Fruit fly (Drosophila melanogaster) whole organism, embryonic: ENCODE measurements around the gene melt.

Experiments
- Atf3 ChIP-seq: fragments of 200-800 bp; sonication (Bioruptor generic); optimal IDR thresholded peaks from 3 replicates; lab custom pipeline; 2016; ENCODE audit warnings: missing biosample characterization, missing genetic modification characterization
- B-H2 ChIP-seq: fragments of 200-800 bp; sonication (Bioruptor generic); optimal IDR thresholded peaks from 2 replicates; lab custom pipeline; 2018; ENCODE audit warnings: missing biosample characterization, mild to moderate bottlenecking, missing genetic modification characterization
- BEAF-32 ChIP-seq: fragments of 200-800 bp; sonication (Bioruptor generic); optimal IDR thresholded peaks from 3 replicates; lab custom pipeline; 2017; ENCODE audit warnings: missing biosample characterization, missing genetic modification characterization, mild to moderate bottlenecking, moderate library complexity, missing genetic modification reagents
- CG10959 ChIP-seq: fragments of 200-800 bp; sonication (Bioruptor generic); IDR thresholded peaks from 2 replicates; pipeline ENCODE4 v1.3.6; 2022; ENCODE audit warnings: missing biosample characterization, missing genetic modification characterization
- CG12155 ChIP-seq: fragments of 200-800 bp; sonication (Bioruptor generic); optimal IDR thresholded peaks from 3 replicates; lab custom pipeline; 2016; ENCODE audit warnings: missing biosample characterization, missing genetic modification characterization
- CG14014 ChIP-seq: fragments of 200-800 bp; sonication (Bioruptor generic); IDR thresholded peaks from 2 replicates; pipeline ENCODE4 v1.3.6; 2022; ENCODE audit warnings: missing biosample characterization, missing genetic modification characterization
- CG17385 ChIP-seq: fragments of 200-800 bp; sonication (Bioruptor generic); optimal IDR thresholded peaks from 3 replicates; lab custom pipeline; 2018; ENCODE audit warnings: missing biosample characterization, mild to moderate bottlenecking, missing genetic modification characterization
- CG3163 ChIP-seq: fragments of 200-800 bp; sonication (Bioruptor generic); optimal IDR thresholded peaks from 3 replicates; lab custom pipeline; 2016; ENCODE audit warnings: missing biosample characterization, missing genetic modification characterization
- CG32772 ChIP-seq: fragments of 200-800 bp; sonication (Bioruptor generic); IDR thresholded peaks from 2 replicates; pipeline ENCODE4 v1.3.6; 2022; ENCODE audit warnings: missing biosample characterization, missing genetic modification characterization
- CG3407 ChIP-seq: fragments of 200-800 bp; sonication (Bioruptor generic); optimal IDR thresholded peaks from 2 replicates; lab custom pipeline; 2018; ENCODE audit warnings: missing biosample characterization, mild to moderate bottlenecking, missing genetic modification characterization
- CG4424 ChIP-seq: fragments of 200-800 bp; sonication (Bioruptor generic); optimal IDR thresholded peaks from 3 replicates; lab custom pipeline; 2016; ENCODE audit warnings: missing biosample characterization, missing genetic modification characterization
- CG6254 ChIP-seq: fragments of 200-800 bp; sonication (Bioruptor generic); optimal IDR thresholded peaks from 3 replicates; lab custom pipeline; 2017; ENCODE audit warnings: mild to moderate bottlenecking, missing biosample characterization, missing genetic modification reagents, missing genetic modification characterization
- Camta ChIP-seq: fragments of 200-800 bp; sonication (Bioruptor generic); optimal IDR thresholded peaks from 2 replicates; lab custom pipeline; 2016; ENCODE audit warnings: missing biosample characterization, missing genetic modification characterization
- CkIIα-i1 ChIP-seq: fragments of 200-800 bp; sonication (Bioruptor generic); IDR thresholded peaks from 2 replicates; pipeline ENCODE4 v1.3.6; 2022; ENCODE audit warnings: missing biosample characterization, missing genetic modification characterization
- CrebB ChIP-seq: fragments of 200-800 bp; sonication (Bioruptor generic); optimal IDR thresholded peaks from 3 replicates; lab custom pipeline; 2018; ENCODE audit warnings: missing biosample characterization, mild to moderate bottlenecking, missing genetic modification characterization
- D ChIP-seq, 2 experiments: fragments of 200-800 bp in 1 of 2; fragments of >200 bp in 1 of 2; sonication (Bioruptor generic) in 1 of 2; optimal IDR thresholded peaks; 2 replicates in 1 of 2; 3 replicates in 1 of 2; lab custom pipeline; 2017; ENCODE audit warnings: mild to moderate bottlenecking in 1 of 2, missing biosample characterization in 1 of 2, missing genetic modification characterization in 1 of 2, missing genetic modification reagents in 1 of 2
- Dp ChIP-seq: fragments of 200-800 bp; sonication (Bioruptor generic); optimal IDR thresholded peaks from 2 replicates; lab custom pipeline; 2018; ENCODE audit warnings: missing biosample characterization, mild to moderate bottlenecking, missing genetic modification characterization, moderate library complexity
- Ets65A ChIP-seq: fragments of 200-800 bp; sonication (Bioruptor generic); peaks from one replicate; lab custom pipeline; 2016; ENCODE audit warnings: missing biosample characterization, missing genetic modification characterization
- Ets97D ChIP-seq: fragments of 200-800 bp; sonication (Bioruptor generic); optimal IDR thresholded peaks from 3 replicates; lab custom pipeline; 2016; ENCODE audit warnings: missing biosample characterization, missing genetic modification characterization
- MTF-1 ChIP-seq: fragments of 200-800 bp; sonication (Bioruptor generic); optimal IDR thresholded peaks from 2 replicates; lab custom pipeline; 2018; ENCODE audit warnings: missing biosample characterization, mild to moderate bottlenecking, missing genetic modification characterization, borderline replicate concordance
- Neu2 ChIP-seq: fragments of 200-800 bp; sonication (Bioruptor generic); optimal IDR thresholded peaks from 3 replicates; lab custom pipeline; 2016; ENCODE audit warnings: missing biosample characterization, missing genetic modification characterization, borderline replicate concordance
- Nf-YB ChIP-seq: fragments of 200-800 bp; sonication (Bioruptor generic); optimal IDR thresholded peaks from 3 replicates; lab custom pipeline; 2019; ENCODE audit warnings: missing biosample characterization, mild to moderate bottlenecking, missing genetic modification characterization, moderate library complexity
- Sry-δ ChIP-seq: fragments of 200-800 bp; sonication (Bioruptor generic); optimal IDR thresholded peaks from 2 replicates; lab custom pipeline; 2016; ENCODE audit warnings: missing biosample characterization, missing genetic modification characterization
- TFAM ChIP-seq: fragments of 200-800 bp; sonication (Bioruptor generic); optimal IDR thresholded peaks from 2 replicates; lab custom pipeline; 2017; ENCODE audit warnings: missing biosample characterization, missing genetic modification characterization, inconsistent platforms
- Tbp ChIP-seq: fragments of >200 bp; optimal IDR thresholded peaks from 2 replicates; lab custom pipeline; 2018; ENCODE audit warnings: missing biosample characterization, missing genetic modification characterization
- Xrp1 ChIP-seq: fragments of 200-800 bp; sonication (Bioruptor generic); IDR thresholded peaks from 2 replicates; pipeline ENCODE4 v1.3.6; 2022; ENCODE audit warnings: missing biosample characterization, missing genetic modification characterization
- bigmax ChIP-seq: fragments of 200-800 bp; sonication (Bioruptor generic); optimal IDR thresholded peaks from 2 replicates; lab custom pipeline; 2018; ENCODE audit warnings: missing biosample characterization, mild to moderate bottlenecking, missing genetic modification characterization
- cad ChIP-seq: fragments of >200 bp; optimal IDR thresholded peaks from 2 replicates; lab custom pipeline; 2017; ENCODE audit warnings: missing biosample characterization, missing genetic modification characterization
- cas ChIP-seq: fragments of 200-800 bp; sonication (Bioruptor generic); IDR thresholded peaks from 2 replicates; pipeline ENCODE4 v1.3.6; 2022; ENCODE audit warnings: missing biosample characterization, missing genetic modification characterization
- croc ChIP-seq: fragments of 200-800 bp; sonication (Bioruptor generic); conservative IDR thresholded peaks from 3 replicates; pipeline ENCODE4 v1.3.6; 2022; ENCODE audit warnings: missing biosample characterization, missing genetic modification characterization
- danr ChIP-seq: fragments of 200-800 bp; sonication (Bioruptor generic); IDR thresholded peaks from 2 replicates; pipeline ENCODE4 v1.3.6; 2022; ENCODE audit warnings: missing biosample characterization, missing genetic modification characterization
- disco-r ChIP-seq: fragments of 200-800 bp; sonication (Bioruptor generic); optimal IDR thresholded peaks from 2 replicates; lab custom pipeline; 2016; ENCODE audit warnings: missing biosample characterization, missing genetic modification characterization
- ewg ChIP-seq: fragments of 200-800 bp; sonication (Bioruptor generic); optimal IDR thresholded peaks from 3 replicates; lab custom pipeline; 2017; ENCODE audit warnings: mild to moderate bottlenecking, missing biosample characterization, missing genetic modification reagents, missing genetic modification characterization
- exex ChIP-seq: fragments of 200-800 bp; sonication (Bioruptor generic); optimal IDR thresholded peaks from 4 replicates; lab custom pipeline; 2018; ENCODE audit warnings: missing biosample characterization, mild to moderate bottlenecking, missing genetic modification characterization, moderate library complexity
- fd64A ChIP-seq: fragments of 200-800 bp; sonication (Bioruptor generic); optimal IDR thresholded peaks from 3 replicates; lab custom pipeline; 2018; ENCODE audit warnings: missing biosample characterization, mild to moderate bottlenecking, missing genetic modification characterization
- gfzf ChIP-seq: fragments of 200-800 bp; sonication (Bioruptor generic); optimal IDR thresholded peaks from 2 replicates; lab custom pipeline; 2016; ENCODE audit warnings: missing biosample characterization, mild to moderate bottlenecking, missing genetic modification characterization, moderate library complexity
- grau ChIP-seq: fragments of 200-800 bp; optimal IDR thresholded peaks from 3 replicates; lab custom pipeline; 2019; ENCODE audit warnings: missing biosample characterization, mild to moderate bottlenecking, missing genetic modification characterization, moderate library complexity
- gsb-n ChIP-seq: fragments of 200-800 bp; sonication (Bioruptor generic); optimal IDR thresholded peaks from 3 replicates; lab custom pipeline; 2018; ENCODE audit warnings: missing biosample characterization, mild to moderate bottlenecking, missing genetic modification characterization
- jigr1 ChIP-seq: fragments of 200-800 bp; sonication (Bioruptor generic); IDR thresholded peaks from 3 replicates; pipeline ENCODE4 v1.3.6; 2022; ENCODE audit warnings: missing biosample characterization, missing genetic modification characterization
- lbe ChIP-seq: fragments of 200-800 bp; sonication (Bioruptor generic); optimal IDR thresholded peaks from 2 replicates; lab custom pipeline; 2016; ENCODE audit warnings: missing biosample characterization, mild to moderate bottlenecking, missing genetic modification characterization
- pb ChIP-seq: fragments of 200-800 bp; sonication (Bioruptor generic); optimal IDR thresholded peaks from 3 replicates; lab custom pipeline; 2016; ENCODE audit warnings: missing biosample characterization, missing genetic modification characterization
- pita ChIP-seq: fragments of 200-800 bp; sonication (Bioruptor generic); optimal IDR thresholded peaks from 2 replicates; lab custom pipeline; 2017; ENCODE audit warnings: missing biosample characterization, mild to moderate bottlenecking, missing genetic modification characterization
- sna ChIP-seq: fragments of 200-800 bp; sonication (Bioruptor generic); IDR thresholded peaks from 2 replicates; pipeline ENCODE4 v1.3.6; 2022; ENCODE audit warnings: missing biosample characterization, missing genetic modification characterization; ENCODE audit not compliant: partially characterized antibody
- so ChIP-seq: fragments of 200-800 bp; sonication (Bioruptor generic); IDR thresholded peaks from 3 replicates; pipeline ENCODE4 v1.3.6; 2022; ENCODE audit warnings: missing biosample characterization, missing genetic modification characterization
- sob ChIP-seq: fragments of 200-800 bp; sonication (Bioruptor generic); IDR thresholded peaks from 2 replicates; pipeline ENCODE4 v1.3.6; 2022; ENCODE audit warnings: missing biosample characterization, missing genetic modification characterization
- sqz ChIP-seq: fragments of 200-800 bp; sonication (Bioruptor generic); optimal IDR thresholded peaks from 3 replicates; lab custom pipeline; 2018; ENCODE audit warnings: missing biosample characterization, mild to moderate bottlenecking, missing genetic modification characterization
- sug ChIP-seq: fragments of 200-800 bp; optimal IDR thresholded peaks from 2 replicates; lab custom pipeline; 2019; ENCODE audit warnings: missing biosample characterization, mild to moderate bottlenecking, missing genetic modification characterization, moderate library complexity

The melt gene

DNA sequence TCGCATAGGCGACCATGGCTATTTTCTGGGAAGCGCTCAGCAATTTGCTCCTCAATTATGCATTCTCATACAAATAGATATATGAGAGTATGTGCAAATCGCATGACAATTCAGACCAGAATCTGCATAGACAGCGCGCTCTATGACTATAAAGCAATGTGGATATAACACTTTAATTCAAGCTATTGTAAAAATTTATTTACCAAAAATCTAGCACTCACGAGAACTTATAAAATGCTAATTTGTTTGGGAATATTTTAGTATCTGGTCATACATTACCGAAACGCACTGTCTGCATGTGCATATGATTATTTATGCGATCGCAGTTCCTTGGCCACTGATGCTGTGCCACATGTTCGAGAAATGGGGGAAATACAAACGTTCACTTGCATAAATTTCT is 16.5 kb downstream of the melt start (continued):
- no peak for TF ChIP-seq MTF-1 (GFP tag; lab: Kevin White, UChicago)
- TF ChIP-seq sna (GFP tag; lab: Robert Waterston, UW), result no peak
- TF ChIP-seq danr (GFP tag; lab: Robert Waterston, UW), result no peak
- no peak for TF ChIP-seq Ets65A
- TF ChIP-seq, all 482 proteins: peak for 19

- TF ChIP-seq CG14014, result no peak
- no peak for TF ChIP-seq bigmax
- peak; percentile 32 for TF ChIP-seq CG3407 (GFP tag; lab: Kevin White, UChicago)
- TF ChIP-seq CG10959, result peak; percentile 44; the same call in 1 of the 2 replicates
- TF ChIP-seq gfzf (GFP tag; lab: Kevin White, UChicago), result no peak
- no peak for TF ChIP-seq fd64A (GFP tag; lab: Kevin White, UChicago)
- TF ChIP-seq CG4424 (GFP tag; lab: Kevin White, UChicago), result peak; percentile 77
- no peak for TF ChIP-seq exex (tag; lab: Kevin White, UChicago)
- TF ChIP-seq BEAF-32, result no peak
- no peak for TF ChIP-seq D (optimal IDR thresholded peaks at IDR 0.05; lab: Kevin White, UChicago)
- TF ChIP-seq D (GFP tag; optimal IDR thresholded peaks at IDR 0.05; lab: Kevin White, UChicago), result peak; percentile 67
- TF ChIP-seq gsb-n, result peak; percentile 46
- TF ChIP-seq CG32772, result peak; percentile 69; the same call in 1 of the 2 replicates
- peak; percentile 5 for TF ChIP-seq CG12155
- TF ChIP-seq CG3163 (GFP tag; lab: Kevin White, UChicago), result no peak
- no peak for TF ChIP-seq cas (GFP tag; lab: Robert Waterston, UW)
- TF ChIP-seq Ets97D (GFP tag; lab: Kevin White, UChicago), result no peak
- peak; percentile 24 for TF ChIP-seq Atf3 (GFP tag; lab: Kevin White, UChicago)
- TF ChIP-seq ewg (GFP tag; lab: Kevin White, UChicago), result peak; percentile 43
- TF ChIP-seq B-H2 (GFP tag; lab: Kevin White, UChicago), result no peak
- peak; percentile 6 for TF ChIP-seq TFAM
- peak; percentile 66 for TF ChIP-seq croc (GFP tag; lab: Robert Waterston, UW)
- TF ChIP-seq Nf-YB, result peak; percentile 9
- TF ChIP-seq Camta (GFP tag; lab: Kevin White, UChicago), result peak; percentile 46
- peak; percentile 2 for TF ChIP-seq CG6254 (GFP tag; lab: Kevin White, UChicago)
- 0 out of 3 replicates have a peak, but pooled peaks have one; percentile 23 for TF ChIP-seq jigr1
- peak; percentile 90 for TF ChIP-seq Xrp1 (GFP tag; lab: Robert Waterston, UW)
- no peak for TF ChIP-seq Neu2 (GFP tag; lab: Kevin White, UChicago)
- no peak for TF ChIP-seq lbe (GFP tag; lab: Kevin White, UChicago)
- TF ChIP-seq so (GFP tag; lab: Robert Waterston, UW), result peak; percentile 8; the same call in 1 of the 3 replicates
- no peak for TF ChIP-seq Tbp (GFP tag; lab: Kevin White, UChicago)
- TF ChIP-seq sug (tag; lab: Kevin White, UChicago), result no peak
- no peak for TF ChIP-seq Sry-δ (GFP tag; lab: Kevin White, UChicago)
- no peak for TF ChIP-seq pb (GFP tag; lab: Kevin White, UChicago)
- TF ChIP-seq CrebB, result no peak
- TF ChIP-seq cad (GFP tag; lab: Kevin White, UChicago), result no peak
- no peak for TF ChIP-seq sqz (GFP tag; lab: Kevin White, UChicago)
- no peak for TF ChIP-seq Dp (GFP tag; lab: Kevin White, UChicago)
- no peak for TF ChIP-seq disco-r (GFP tag; lab: Kevin White, UChicago)
- TF ChIP-seq CkIIα-i1 (GFP tag; lab: Robert Waterston, UW), result no peak
- TF ChIP-seq grau (tag; lab: Kevin White, UChicago), result peak; percentile 51
- peak; percentile 39 for TF ChIP-seq CG17385
- TF ChIP-seq sob (GFP tag; lab: Robert Waterston, UW), result no peak
- TF ChIP-seq pita (GFP tag; lab: Kevin White, UChicago), result no peak
Observed at dm6 chr3L:7151521-7152465, 17.5 kb downstream of the melt start.
